Fruit fly (Drosophila melanogaster) S2 (cell line): ENCODE measurements around the gene Mtl.

Source experiments
- CG8478 ChIP-seq: fragments of >200 bp; optimal IDR thresholded peaks from 2 replicates; lab custom pipeline; 2018
- CTCF ChIP-seq, 2 experiments: fragments of >200 bp; optimal IDR thresholded peaks; 2 replicates each; lab custom pipeline; 2018

The Mtl gene

dm6 chr3R:27661971-27662489 is 25.8 kb downstream of the Mtl start, which contains the start of gene unc80:
Gene unc80, plus strand, starts transcription at chr3R:27662439.
- TF ChIP-seq CG8478 (lab: Kevin White, UChicago): no peak
- TF ChIP-seq CTCF (optimal IDR thresholded peaks at IDR 0.05; lab: Kevin White, UChicago): no peak

dm6 chr3R:27662857-27663256 is 26.6 kb downstream of the Mtl start:
- TF ChIP-seq CG8478 (lab: Kevin White, UChicago) (no peak), CTCF (optimal IDR thresholded peaks at IDR 0.05; lab: Kevin White, UChicago) (no peak)

- TF ChIP-seq CG8478 (lab: Kevin White, UChicago): no peak
- peak in 1 of 2 experiments; percentile 18 for TF ChIP-seq CTCF (optimal IDR thresholded peaks at IDR 0.05; lab: Kevin White, UChicago)
These were observed 41.0 kb downstream of the Mtl start, which contains the start of gene Hsdl2 for dm6 chr3R:27677174-27677726. Gene Hsdl2, plus strand, starts transcription at chr3R:27677522.

- no peak for TF ChIP-seq CTCF (optimal IDR thresholded peaks at IDR 0.05; lab: Kevin White, UChicago)
- TF ChIP-seq CG8478 (lab: Kevin White, UChicago): no peak
These were observed 42.8 kb downstream of the Mtl start, which contains the start of gene CG12883 for dm6 chr3R:27679019-27679418. Gene CG12883, plus strand, starts transcription at chr3R:27679291.

- no peak for TF ChIP-seq CTCF (optimal IDR thresholded peaks at IDR 0.05; lab: Kevin White, UChicago)
- no peak for TF ChIP-seq CG8478 (lab: Kevin White, UChicago)
These were observed 43.5 kb downstream of the Mtl start for dm6 chr3R:27679667-27680066.

dm6 chr3R:27681799-27682198 is 45.6 kb downstream of the Mtl start, which contains the start of gene Sce:
Gene Sce, minus strand, starts transcription at chr3R:27682029.
- TF ChIP-seq CTCF (optimal IDR thresholded peaks at IDR 0.05; lab: Kevin White, UChicago) (no peak), CG8478 (lab: Kevin White, UChicago) (no peak)

- TF ChIP-seq CG8478 (lab: Kevin White, UChicago) (no peak), CTCF (optimal IDR thresholded peaks at IDR 0.05; lab: Kevin White, UChicago) (no peak)
These were observed 48.9 kb downstream of the Mtl start for dm6 chr3R:27685074-27685473.

- no peak for TF ChIP-seq CG8478 (lab: Kevin White, UChicago)
- TF ChIP-seq CTCF (optimal IDR thresholded peaks at IDR 0.05; lab: Kevin White, UChicago): no peak
These were observed 49.4 kb downstream of the Mtl start, which contains the start of gene CG12880 for dm6 chr3R:27685539-27686012. Gene CG12880, plus strand, starts transcription at chr3R:27685962.

- TF ChIP-seq CTCF (optimal IDR thresholded peaks at IDR 0.05; lab: Kevin White, UChicago) (no peak), CG8478 (lab: Kevin White, UChicago) (no peak)
These were observed 51.8 kb downstream of the Mtl start, which contains the start of gene CG31055 for dm6 chr3R:27688034-27688433. Gene CG31055, minus strand, starts transcription at chr3R:27688134.
